Fruit fly (Drosophila melanogaster): ENCODE measurements around the gene Ak3.

The Ak3 gene

DNA sequence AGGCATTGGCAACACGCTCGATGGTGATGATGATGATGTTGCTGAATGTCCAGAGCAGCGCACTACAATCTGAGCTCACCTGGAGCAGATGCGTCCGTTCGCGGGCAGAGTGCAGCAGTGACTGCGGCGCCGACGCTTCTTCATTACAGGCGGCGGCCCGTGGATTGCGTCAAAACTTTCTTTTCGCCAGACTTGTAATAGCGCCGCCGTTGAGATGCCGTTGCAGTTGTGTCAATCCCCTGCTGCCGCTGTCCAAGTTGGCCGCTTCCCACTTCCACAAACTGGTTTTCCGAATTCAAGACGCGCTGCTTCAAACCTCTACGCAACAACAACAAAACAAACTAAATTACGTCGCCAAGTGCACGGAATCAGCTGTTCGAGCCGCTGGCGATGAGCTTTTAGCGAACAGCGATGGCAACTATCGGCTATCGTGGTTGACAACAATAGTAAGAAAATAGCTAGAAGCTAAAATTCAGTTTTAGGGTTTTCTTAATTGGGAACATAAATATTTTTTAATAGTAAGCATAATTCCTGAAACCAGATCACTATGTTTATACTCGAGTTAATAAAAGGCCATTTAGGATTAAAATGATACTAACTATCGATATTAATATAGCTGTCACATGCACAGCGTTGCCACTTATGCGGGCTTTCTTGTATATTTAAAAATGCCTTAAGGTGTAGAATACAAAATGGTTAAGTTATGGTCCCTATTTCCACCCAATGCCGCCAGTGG is 7.4 kb downstream of the Ak3 start, which contains the start of gene Tpc1 (continued):
- TF ChIP-seq CG11294 (GFP tag; IDR thresholded peaks at IDR 0.05) = no peak
- TF ChIP-seq Lpt (GFP tag; optimal IDR thresholded peaks at IDR 0.05) = no peak
- peak; percentile 20 for TF ChIP-seq dsx (GFP tag; optimal IDR thresholded peaks at IDR 0.05; ENCODE audit: poor library complexity, severe bottlenecking)
- no peak for TF ChIP-seq CG16779 (tag; optimal IDR thresholded peaks at IDR 0.05)
- TF ChIP-seq CG11762 (GFP tag; optimal IDR thresholded peaks at IDR 0.05; ENCODE audit: insufficient read depth) = no peak
- TF ChIP-seq spab (GFP tag; optimal IDR thresholded peaks at IDR 0.05) = no peak
- no peak for TF ChIP-seq salr (GFP tag; optimal IDR thresholded peaks at IDR 0.05)
- peak; percentile 43 for TF ChIP-seq CG3032 (tag; optimal IDR thresholded peaks at IDR 0.05)

DNA sequence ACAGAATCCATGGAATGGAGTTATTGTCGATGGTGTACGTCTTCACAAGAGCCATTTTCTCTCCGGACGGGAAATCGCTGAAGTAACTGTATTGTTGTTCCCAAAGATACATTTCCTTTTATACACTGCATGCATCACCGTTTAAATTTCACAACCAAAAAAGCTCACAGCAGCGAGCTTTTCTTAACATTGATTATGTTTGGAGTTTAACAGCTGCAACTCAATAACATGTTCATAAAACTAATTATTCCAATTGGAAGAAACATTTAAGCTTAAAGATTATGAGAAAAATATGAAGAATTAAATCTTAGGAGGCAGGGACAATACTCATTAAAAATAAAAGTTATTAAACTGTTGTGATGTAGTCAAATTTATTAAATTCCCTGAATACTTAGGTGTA is 10.2 kb downstream of the Ak3 start, which contains the start of gene CG14695:
Gene CG14695, minus strand, starts transcription at position 101 of the 400 bp plus-strand sequence.
- no peak for TF ChIP-seq CG34406 (GFP tag; optimal IDR thresholded peaks at IDR 0.05)

DNA sequence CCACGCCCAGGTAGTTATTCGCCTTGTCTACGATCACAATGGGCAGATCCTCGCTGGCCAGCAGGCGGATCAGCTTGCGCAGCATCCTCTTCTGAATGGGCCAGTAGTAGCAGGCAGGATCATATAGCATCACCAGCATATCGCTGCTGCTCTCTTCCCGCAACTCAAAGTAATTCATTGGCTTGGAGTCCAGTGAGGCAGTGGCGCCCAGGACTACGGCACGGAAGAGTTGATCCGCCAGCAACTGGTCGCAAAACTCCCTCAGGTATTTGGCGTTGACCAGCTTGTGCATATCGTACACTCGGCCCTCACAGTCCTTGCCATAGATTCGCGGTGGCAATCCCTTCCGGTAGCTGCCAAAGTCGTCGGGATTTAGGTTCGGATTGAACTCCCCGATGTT is 10.8 kb downstream of the Ak3 start:
- TF ChIP-seq svp (GFP tag) (peak; percentile 52), CG8632 (GFP tag; optimal IDR thresholded peaks at IDR 0.05) (no peak)

dm6 chr3R:10877808-10878207 is 11.6 kb downstream of the Ak3 start:
- TF ChIP-seq lz (GFP tag; optimal IDR thresholded peaks at IDR 0.05) (no peak), svp (GFP tag) (peak; percentile 43), fkh (GFP tag; optimal IDR thresholded peaks at IDR 0.05) (peak; percentile 17)

dm6 chr3R:10875515-10876434 is 13.6 kb downstream of the Ak3 start, which contains the start of gene Sodh2:
Gene Sodh2 (plus strand): TSS chr3R:10876384.
- TF ChIP-seq pdm3 (GFP tag; optimal IDR thresholded peaks at IDR 0.05) (peak; percentile 53), CG34406 (GFP tag; optimal IDR thresholded peaks at IDR 0.05) (peak; percentile 67), CG6854 (GFP tag; optimal IDR thresholded peaks at IDR 0.05) (peak; percentile 78), CG8319 (GFP tag; optimal IDR thresholded peaks at IDR 0.05) (no peak), svp (GFP tag) (peak; percentile 75), Hr39 (GFP tag; optimal IDR thresholded peaks at IDR 0.05) (peak; percentile 5), net (GFP tag; optimal IDR thresholded peaks at IDR 0.05) (peak; percentile 56), Gug (GFP tag; IDR thresholded peaks at IDR 0.05) (peak; percentile 53; the same call in 1 of the 2 replicates), CG9139 (GFP tag; optimal IDR thresholded peaks at IDR 0.05) (peak; percentile 42), CG1621 (tag; optimal IDR thresholded peaks at IDR 0.05) (no peak), Ets21C (GFP tag; optimal IDR thresholded peaks at IDR 0.05) (peak; percentile 1), achi (GFP tag; optimal IDR thresholded peaks at IDR 0.05) (peak; percentile 68), CG3032 (tag; optimal IDR thresholded peaks at IDR 0.05) (peak; percentile 58), lz (GFP tag; optimal IDR thresholded peaks at IDR 0.05) (peak; percentile 53), Eip93F (GFP tag; optimal IDR thresholded peaks at IDR 0.05) (peak; percentile 50), fd85E (GFP tag; optimal IDR thresholded peaks at IDR 0.05) (no peak), Blimp-1 (GFP tag; optimal IDR thresholded peaks at IDR 0.05) (peak; percentile 48), Met (GFP tag; optimal IDR thresholded peaks at IDR 0.05) (peak; percentile 22), Hr4 (GFP tag; optimal IDR thresholded peaks at IDR 0.05) (peak; percentile 72), esn (GFP tag; optimal IDR thresholded peaks at IDR 0.05) (peak; percentile 77), CG8632 (GFP tag; optimal IDR thresholded peaks at IDR 0.05) (peak; percentile 73), Eip75B (GFP tag; optimal IDR thresholded peaks at IDR 0.05) (no peak), dac (GFP tag; optimal IDR thresholded peaks at IDR 0.05) (peak; percentile 32), CG8119 (GFP tag; IDR thresholded peaks at IDR 0.05) (peak; percentile 76), OdsH (GFP tag; optimal IDR thresholded peaks at IDR 0.05) (peak; percentile 65), CG6792 (GFP tag; optimal IDR thresholded peaks at IDR 0.05) (peak; percentile 53), CG11294 (GFP tag; IDR thresholded peaks at IDR 0.05) (peak; percentile 65), Eip78C (GFP tag) (peak; percentile 85), CG10631 (GFP tag; optimal IDR thresholded peaks at IDR 0.05) (peak; percentile 12), Ets96B (tag; optimal IDR thresholded peaks at IDR 0.05) (peak; percentile 58), CG6163 (GFP tag; IDR thresholded peaks at IDR 0.05) (peak; percentile 66), CG7368 (GFP tag; optimal IDR thresholded peaks at IDR 0.05) (peak; percentile 45), Sox14 (GFP tag; optimal IDR thresholded peaks at IDR 0.05) (peak; percentile 50)

All from whole organism, prepupa.